Fruit fly (Drosophila melanogaster): ENCODE measurements around the gene CG7335.

DNA sequence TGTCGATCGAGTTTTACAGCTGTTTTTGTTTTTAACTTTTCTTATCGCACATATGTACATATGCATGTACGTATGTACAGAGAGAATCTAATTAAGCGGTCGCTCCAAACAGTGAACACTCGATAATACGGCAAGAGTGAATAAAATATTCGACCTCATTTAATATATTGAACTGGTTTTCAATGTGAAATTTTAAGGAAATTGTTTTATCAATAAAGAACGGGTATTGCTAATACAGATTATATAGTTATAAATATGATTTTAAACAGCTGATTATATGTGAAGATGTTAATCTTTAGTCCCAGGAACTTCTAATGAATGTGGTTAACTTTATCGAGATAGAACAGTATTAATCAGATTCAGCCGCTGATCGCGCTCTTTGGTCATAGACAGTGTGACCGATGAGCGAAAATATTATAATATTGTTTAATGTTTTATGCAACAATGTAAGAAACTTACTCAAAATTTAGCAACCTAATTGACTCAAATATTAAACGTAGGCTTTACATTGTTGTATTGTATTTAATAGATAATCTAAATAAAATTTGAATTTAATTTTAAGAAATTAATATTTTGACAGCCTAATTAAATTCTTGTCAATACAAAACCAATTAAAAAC lies 7.6 kb upstream of the CG7335 start, which contains the start of gene CG7328:
- no peak for TF ChIP-seq Pif1B (GFP tag; optimal IDR thresholded peaks at IDR 0.05)
- TF ChIP-seq CG17806 (tag; optimal IDR thresholded peaks at IDR 0.05), result no peak
- 0 out of 2 replicates have a peak, but pooled peaks have one; percentile 31 for TF ChIP-seq CG32121 (GFP tag; IDR thresholded peaks at IDR 0.05)
- no peak for TF ChIP-seq CG14655 (GFP tag; optimal IDR thresholded peaks at IDR 0.05)
- TF ChIP-seq CG8159 (tag; optimal IDR thresholded peaks at IDR 0.05), result no peak
- TF ChIP-seq Snoo (tag; optimal IDR thresholded peaks at IDR 0.05), result no peak
- TF ChIP-seq fd96Ca (GFP tag; IDR thresholded peaks at IDR 0.05), result no peak
- no peak for TF ChIP-seq CG15710 (tag; optimal IDR thresholded peaks at IDR 0.05)
- no peak for TF ChIP-seq CG13204 (GFP tag; optimal IDR thresholded peaks at IDR 0.05)
- TF ChIP-seq CG8301 (tag; optimal IDR thresholded peaks at IDR 0.05), result no peak
- TF ChIP-seq EcR (GFP tag; optimal IDR thresholded peaks at IDR 0.05), result no peak
- TF ChIP-seq CG12605 (GFP tag; IDR thresholded peaks at IDR 0.05), result no peak

All from whole organism, pupa.